Fruit fly (Drosophila melanogaster): ENCODE data around the gene Rubicon.

Gene Rubicon

DNA sequence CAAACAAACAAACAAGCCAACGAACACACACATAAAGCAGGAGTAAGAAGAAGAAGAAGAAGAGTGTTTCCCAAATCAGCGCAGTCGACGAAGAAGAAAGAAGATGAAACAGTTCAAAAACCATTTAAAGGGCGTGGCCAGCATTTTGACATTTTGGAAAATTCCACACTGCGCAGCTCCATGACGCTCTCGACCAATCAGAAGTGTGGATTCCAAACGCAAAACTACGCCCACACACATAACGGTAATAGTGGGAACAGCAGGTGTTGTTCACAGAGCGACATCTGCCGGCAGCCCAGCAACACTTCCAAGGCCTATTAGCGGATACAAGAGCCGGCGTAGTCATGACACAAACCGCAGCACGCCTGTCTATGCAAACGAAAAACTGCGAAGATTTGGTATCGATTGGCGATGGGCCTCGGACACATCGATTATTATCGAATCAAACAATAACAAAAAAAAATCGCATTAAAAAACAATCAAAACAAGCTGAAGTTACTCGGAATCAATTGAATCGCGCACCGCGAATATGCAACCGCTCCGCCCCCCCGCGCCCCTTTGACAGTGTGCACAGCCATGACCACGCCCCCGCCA is at the start of gene Rubicon:
TSS of gene Rubicon (plus strand) at position 433 of the 594 bp plus-strand sequence.
- no peak for TF ChIP-seq usp (GFP tag; optimal IDR thresholded peaks at IDR 0.05)
- TF ChIP-seq psq (optimal IDR thresholded peaks at IDR 0.05): no peak
- no peak for TF ChIP-seq EcR (GFP tag; optimal IDR thresholded peaks at IDR 0.05)
- TF ChIP-seq CG8478 (optimal IDR thresholded peaks at IDR 0.05): no peak
- TF ChIP-seq pan (optimal IDR thresholded peaks at IDR 0.05): no peak
- no peak for TF ChIP-seq Dll (optimal IDR thresholded peaks at IDR 0.05)

DNA sequence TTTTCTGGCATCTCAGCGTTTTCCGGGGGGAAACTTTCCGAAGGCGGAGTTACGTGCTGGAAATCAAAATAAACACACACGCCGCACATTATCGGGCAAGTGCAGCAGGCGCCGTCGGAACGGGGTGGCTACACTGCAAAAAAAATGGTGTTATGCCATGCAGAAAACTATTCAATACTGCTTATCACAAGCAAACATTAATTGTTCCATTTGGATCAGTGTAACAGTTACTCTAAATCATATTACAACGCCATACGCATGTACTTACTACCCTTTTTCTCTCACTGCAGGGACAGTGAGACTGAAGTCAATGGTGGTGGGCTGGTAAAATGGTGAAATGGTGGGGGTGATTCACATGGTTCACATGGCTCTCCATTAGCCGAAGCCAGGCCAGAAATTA is 49.7 kb upstream of the Rubicon start:
- no peak for TF ChIP-seq usp (GFP tag; optimal IDR thresholded peaks at IDR 0.05)
- TF ChIP-seq psq (optimal IDR thresholded peaks at IDR 0.05): no peak
- TF ChIP-seq CG8478 (optimal IDR thresholded peaks at IDR 0.05): no peak

DNA sequence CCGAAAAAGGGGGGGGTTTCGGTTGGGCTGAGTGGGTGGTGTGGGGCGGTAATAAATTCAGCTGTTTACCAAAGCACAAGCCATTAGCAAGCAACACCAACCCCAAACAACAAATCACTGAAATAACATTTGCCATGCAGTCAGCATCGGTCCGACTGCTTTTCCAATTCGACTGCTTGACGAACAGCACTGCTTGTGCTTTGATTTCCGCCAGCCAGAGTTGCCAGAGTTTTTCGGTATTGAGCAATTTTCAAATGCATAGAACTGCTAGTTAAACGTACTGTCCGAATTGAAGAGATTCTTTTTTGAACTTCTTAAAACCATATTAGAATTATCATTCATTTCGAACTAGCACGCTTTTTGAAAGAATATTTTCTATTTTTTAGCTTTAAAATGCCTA is 42.1 kb upstream of the Rubicon start:
- TF ChIP-seq CG8478 (optimal IDR thresholded peaks at IDR 0.05) (no peak), psq (optimal IDR thresholded peaks at IDR 0.05) (no peak), pan (optimal IDR thresholded peaks at IDR 0.05) (no peak), Dll (optimal IDR thresholded peaks at IDR 0.05) (no peak), EcR (GFP tag; optimal IDR thresholded peaks at IDR 0.05) (no peak), usp (GFP tag; optimal IDR thresholded peaks at IDR 0.05) (no peak)

DNA sequence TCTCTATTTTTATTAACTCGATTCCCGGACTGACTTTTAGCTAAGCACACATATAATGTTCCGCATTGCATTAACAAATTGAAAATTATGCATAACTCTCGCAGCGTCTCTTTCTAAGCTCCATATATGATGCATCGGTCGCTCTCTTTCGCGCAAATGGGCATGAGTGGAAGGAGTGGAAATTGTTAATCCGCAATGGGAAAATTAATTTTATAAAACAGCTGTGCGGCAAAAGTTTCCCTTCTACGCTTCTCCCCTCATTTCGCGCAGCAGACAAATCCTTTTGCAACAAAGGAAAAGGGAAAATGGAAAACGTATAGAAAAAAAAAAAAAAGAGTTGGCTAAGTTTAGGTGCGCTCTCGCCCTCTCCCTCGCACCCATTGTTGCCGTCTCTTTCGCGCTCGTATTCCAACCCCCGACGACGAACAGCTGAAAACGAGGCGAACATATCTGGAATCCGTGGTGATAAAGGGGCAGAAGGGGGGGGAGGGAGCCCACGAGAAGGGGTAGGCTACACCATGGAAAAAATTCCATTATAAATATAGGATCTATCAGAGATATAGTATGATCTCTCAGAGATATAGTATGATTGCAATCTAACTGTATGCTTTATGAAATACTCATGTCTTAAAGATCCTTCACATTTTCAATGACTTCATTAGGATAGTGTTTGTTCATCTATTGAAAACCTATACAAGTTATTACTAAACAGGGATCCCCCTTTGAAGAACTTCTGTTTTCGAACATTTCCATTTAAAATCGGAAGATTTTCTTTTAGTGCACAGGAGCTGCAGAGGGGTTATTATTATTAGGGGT is 40.5 kb upstream of the Rubicon start:
- TF ChIP-seq CG8478 (optimal IDR thresholded peaks at IDR 0.05): no peak
- no peak for TF ChIP-seq EcR (GFP tag; optimal IDR thresholded peaks at IDR 0.05)
- no peak for TF ChIP-seq Dll (optimal IDR thresholded peaks at IDR 0.05)
- no peak for TF ChIP-seq pan (optimal IDR thresholded peaks at IDR 0.05)
- no peak for TF ChIP-seq psq (optimal IDR thresholded peaks at IDR 0.05)
- no peak for TF ChIP-seq usp (GFP tag; optimal IDR thresholded peaks at IDR 0.05)

DNA sequence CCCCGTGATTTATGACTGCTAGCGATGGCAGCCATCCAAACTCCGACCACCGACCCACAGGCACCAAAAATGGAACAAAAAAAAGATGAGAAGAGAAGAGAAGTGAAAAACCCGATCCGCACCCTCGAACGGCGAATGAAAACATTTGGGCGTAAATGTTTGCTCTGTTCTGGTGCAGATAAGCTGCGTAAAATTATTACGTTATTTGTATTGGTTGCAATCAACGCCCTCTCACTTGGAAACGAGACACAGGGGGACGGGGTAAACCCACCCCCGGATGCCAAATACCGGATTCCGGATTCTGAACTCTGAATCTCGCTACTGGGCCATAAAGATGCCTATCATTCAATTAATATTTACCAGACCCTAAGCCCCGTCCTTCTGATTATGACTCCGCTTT is 39.9 kb upstream of the Rubicon start:
- no peak for TF ChIP-seq Dll (optimal IDR thresholded peaks at IDR 0.05)

DNA sequence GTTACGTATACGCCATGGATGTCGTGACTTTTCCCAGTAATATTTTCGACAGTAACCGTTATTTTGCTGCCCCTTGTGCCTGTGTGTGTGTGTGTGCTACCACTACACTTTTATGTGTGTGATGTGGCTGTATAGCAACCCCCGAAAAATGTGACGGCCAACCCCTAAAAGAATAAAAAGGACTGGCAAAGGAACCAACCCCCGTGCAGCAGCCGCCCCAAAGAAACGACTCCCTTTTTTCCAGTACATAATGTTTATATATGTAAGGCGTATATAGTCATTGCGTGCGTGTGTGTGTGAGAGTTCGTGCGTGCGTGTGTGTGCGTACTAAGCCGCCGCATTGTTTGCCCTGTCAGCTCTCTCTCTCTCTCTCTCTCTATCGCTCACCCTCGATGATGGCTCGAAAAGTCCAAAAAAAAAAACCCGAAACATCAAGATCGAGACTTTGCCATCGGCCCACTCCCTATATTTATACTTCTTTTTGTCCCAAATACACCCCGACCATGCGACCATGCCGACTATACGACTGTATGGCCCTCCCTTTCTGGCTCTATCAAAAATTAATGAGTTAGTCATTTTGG is 36.1 kb upstream of the Rubicon start:
- TF ChIP-seq psq (optimal IDR thresholded peaks at IDR 0.05): no peak
- no peak for TF ChIP-seq CG8478 (optimal IDR thresholded peaks at IDR 0.05)
- no peak for TF ChIP-seq usp (GFP tag; optimal IDR thresholded peaks at IDR 0.05)
- TF ChIP-seq pan (optimal IDR thresholded peaks at IDR 0.05): no peak
- no peak for TF ChIP-seq EcR (GFP tag; optimal IDR thresholded peaks at IDR 0.05)
- TF ChIP-seq Dll (optimal IDR thresholded peaks at IDR 0.05): no peak

DNA sequence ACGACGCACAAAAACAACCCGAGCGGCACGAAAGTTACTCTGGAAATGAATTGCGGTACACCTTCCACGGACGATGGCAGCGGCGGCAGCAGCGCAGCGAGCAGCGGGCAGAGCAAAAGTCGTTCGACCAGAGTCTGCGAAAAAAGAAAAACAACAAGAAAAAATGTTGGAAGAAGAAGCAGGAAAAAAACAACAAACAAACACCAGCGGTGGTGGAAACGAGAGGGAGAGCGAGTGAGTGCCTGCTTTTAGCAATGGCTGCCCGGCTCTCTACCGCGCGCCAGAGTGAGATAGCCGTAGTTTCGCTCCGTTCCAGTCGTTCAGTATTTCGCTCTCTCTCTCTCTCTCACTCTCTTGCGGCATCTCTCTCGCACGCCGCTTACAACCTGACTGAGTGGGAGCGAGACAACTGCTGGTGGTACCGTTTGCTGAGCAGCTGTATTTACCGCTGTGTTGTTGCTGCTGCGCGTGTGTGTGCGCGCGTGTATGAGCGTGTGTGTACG is 26.2 kb upstream of the Rubicon start, which contains the start of gene oc:
TSS of gene oc (minus strand) at position 51 of the 503 bp plus-strand sequence.
- no peak for TF ChIP-seq EcR (GFP tag; optimal IDR thresholded peaks at IDR 0.05)
- TF ChIP-seq Dll (optimal IDR thresholded peaks at IDR 0.05): peak; percentile 7
- no peak for TF ChIP-seq psq (optimal IDR thresholded peaks at IDR 0.05)
- no peak for TF ChIP-seq pan (optimal IDR thresholded peaks at IDR 0.05)
- TF ChIP-seq usp (GFP tag; optimal IDR thresholded peaks at IDR 0.05): no peak
- TF ChIP-seq CG8478 (optimal IDR thresholded peaks at IDR 0.05): peak; percentile 100

DNA sequence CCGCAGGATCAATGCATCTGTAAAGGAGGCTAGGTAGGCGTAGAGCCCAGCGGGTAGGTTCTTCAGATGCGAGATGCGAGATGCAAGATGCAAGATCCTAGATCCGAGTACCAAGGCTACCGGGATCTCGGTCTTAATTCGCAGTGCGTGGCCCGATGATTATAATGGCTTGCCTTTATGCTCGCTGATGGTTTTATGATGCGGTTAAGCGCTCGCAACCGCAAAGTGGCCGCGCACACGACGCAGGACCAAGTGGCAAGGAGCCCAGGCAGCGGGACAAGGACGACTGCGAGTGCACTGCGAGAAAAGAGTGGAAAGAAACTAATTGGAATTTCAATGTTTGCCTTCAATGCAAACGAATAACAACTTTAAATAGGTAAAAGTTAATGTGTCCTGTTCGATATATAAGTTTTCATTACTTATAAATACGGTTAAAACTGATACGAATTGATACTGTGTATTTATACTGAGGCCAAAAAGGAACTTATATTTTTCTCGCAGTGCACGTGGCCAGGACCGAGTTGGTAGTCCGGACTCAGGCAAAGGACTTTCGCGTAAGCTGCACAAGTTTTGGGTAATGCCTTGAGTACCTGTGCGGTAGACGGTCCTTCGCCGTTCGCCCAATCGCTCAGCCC is 22.8 kb upstream of the Rubicon start:
- TF ChIP-seq Dll (optimal IDR thresholded peaks at IDR 0.05): no peak
- no peak for TF ChIP-seq usp (GFP tag; optimal IDR thresholded peaks at IDR 0.05)
- TF ChIP-seq psq (optimal IDR thresholded peaks at IDR 0.05): no peak
- TF ChIP-seq pan (optimal IDR thresholded peaks at IDR 0.05): no peak
- TF ChIP-seq EcR (GFP tag; optimal IDR thresholded peaks at IDR 0.05): no peak

DNA sequence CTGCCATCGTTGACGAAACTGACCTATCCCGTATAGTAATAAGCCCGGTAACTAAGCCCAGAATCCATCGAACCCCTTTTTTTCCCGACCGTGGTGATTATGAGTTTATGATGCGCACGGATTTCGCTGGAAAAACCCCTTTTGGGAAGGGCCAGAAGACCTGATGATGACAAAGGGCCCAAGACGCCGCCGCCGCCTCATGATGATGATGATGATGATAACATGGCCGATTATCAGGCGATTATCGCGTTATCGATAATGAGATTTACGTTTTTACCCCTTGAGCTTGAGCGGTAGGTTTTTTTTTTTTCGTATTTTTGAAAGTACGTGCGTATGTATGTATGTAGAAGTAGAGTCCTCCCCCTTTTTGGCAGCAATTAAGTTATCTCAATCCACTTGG is 21.6 kb upstream of the Rubicon start:
- TF ChIP-seq CG8478 (optimal IDR thresholded peaks at IDR 0.05) (no peak), psq (optimal IDR thresholded peaks at IDR 0.05) (no peak), Dll (optimal IDR thresholded peaks at IDR 0.05) (no peak), usp (GFP tag; optimal IDR thresholded peaks at IDR 0.05) (no peak), pan (optimal IDR thresholded peaks at IDR 0.05) (no peak), EcR (GFP tag; optimal IDR thresholded peaks at IDR 0.05) (no peak)

DNA sequence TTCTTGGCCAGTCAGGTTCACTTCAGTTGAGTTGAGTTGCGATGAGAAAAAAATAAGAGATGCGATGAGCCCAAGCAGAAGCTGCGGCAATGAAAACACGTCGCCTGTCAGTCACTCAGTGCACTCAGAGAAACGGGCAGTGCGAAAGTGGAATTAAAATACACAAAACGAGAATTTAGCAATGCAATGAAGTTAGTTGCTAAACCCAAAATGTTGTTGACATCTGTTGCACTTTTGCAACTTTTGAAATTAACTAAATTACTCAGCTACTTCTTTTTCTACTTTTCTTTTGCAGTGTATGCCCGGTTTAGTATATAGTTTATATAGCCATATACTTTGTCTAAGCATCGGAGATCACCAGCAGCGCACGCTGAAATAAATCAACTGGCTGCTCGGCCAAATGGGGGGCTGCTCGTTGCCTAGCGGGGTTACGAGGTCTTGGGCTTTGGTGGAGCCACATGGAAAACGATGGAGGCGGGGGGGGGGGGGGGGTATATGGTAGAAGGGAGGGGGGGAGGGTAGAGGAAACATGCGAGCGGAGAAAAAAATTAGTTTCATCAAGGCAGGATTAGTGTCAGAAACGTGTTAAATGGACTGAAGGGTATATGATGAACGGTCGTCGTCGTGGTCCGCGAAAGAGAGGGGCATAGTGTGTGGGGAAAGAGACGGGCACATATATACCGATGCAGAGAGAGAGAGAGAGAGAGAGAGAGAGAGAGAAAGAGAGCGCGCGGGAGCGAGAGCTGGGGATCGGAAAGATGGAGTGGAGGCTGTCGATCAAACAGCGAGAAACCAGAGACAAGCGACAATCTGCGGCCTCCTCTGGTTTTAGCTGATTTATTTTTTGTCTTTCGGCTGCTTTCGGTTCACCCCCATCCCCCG is 20.1 kb upstream of the Rubicon start:
- TF ChIP-seq EcR (GFP tag; optimal IDR thresholded peaks at IDR 0.05) (no peak), usp (GFP tag; optimal IDR thresholded peaks at IDR 0.05) (no peak)

DNA sequence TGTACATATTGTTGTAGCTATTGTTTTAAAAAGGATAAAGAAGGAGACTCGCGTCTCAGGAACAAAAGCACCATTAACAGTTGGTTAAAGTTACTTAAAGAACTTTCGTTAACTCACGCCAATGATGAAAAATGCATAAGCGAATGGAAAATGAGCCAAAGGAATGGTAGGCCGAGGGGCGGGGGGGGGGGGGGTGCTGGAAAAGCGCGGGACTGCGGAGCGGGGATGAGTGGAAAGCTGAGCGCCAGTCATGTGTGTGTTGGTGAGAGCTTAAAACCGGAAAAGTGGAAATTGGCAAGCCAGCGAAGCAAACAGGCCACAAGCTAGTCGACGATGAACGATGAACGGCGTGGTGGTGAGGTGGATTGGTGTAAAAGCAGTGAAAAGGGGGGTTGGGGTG is 18.8 kb upstream of the Rubicon start:
- TF ChIP-seq usp (GFP tag; optimal IDR thresholded peaks at IDR 0.05) (no peak), Dll (optimal IDR thresholded peaks at IDR 0.05) (no peak)

Data from whole organism.